Worm (Caenorhabditis elegans) whole organism, dauer: ENCODE results near the gene C16D2.1.

ENCODE experiments used
- unc-62 ChIP-seq: sonication (generic microtip); optimal IDR thresholded peaks from 2 replicates; lab custom pipeline; 2017; ENCODE audit warnings: missing biosample characterization, missing genetic modification reagents, missing genetic modification characterization

C16D2.1 gene

ce11 chrII:9148079-9148478 lies 16.6 kb downstream of the C16D2.1 start:
- TF ChIP-seq unc-62, result no peak

DNA sequence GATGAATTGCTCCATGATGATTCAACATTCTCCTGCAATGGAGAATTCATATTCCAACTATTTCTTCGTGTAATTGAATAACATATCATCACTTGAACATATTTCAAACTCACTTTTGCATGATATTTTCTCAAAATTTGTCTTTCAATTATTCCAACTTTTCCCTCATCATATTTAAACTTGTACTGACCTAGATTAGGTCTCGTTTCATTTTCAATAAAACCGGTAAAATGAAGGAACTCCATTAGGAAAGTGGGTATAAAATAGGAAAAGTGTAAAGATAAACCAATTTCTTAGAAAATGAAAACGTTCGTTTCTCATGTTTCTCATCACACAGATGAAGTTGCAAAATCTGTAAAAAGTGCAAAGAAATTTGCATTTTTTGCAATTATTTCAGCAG lies 20.8 kb downstream of the C16D2.1 start, which contains the start of gene col-78:
Gene col-78 (plus strand): TSS at position 301 of the 400 bp plus-strand sequence.
- no peak for TF ChIP-seq unc-62

- no peak for TF ChIP-seq unc-62
Measured at ce11 chrII:9154339-9154738, 22.9 kb downstream of the C16D2.1 start.

ce11 chrII:9156277-9156676 lies 24.8 kb downstream of the C16D2.1 start:
- TF ChIP-seq unc-62, result no peak

DNA sequence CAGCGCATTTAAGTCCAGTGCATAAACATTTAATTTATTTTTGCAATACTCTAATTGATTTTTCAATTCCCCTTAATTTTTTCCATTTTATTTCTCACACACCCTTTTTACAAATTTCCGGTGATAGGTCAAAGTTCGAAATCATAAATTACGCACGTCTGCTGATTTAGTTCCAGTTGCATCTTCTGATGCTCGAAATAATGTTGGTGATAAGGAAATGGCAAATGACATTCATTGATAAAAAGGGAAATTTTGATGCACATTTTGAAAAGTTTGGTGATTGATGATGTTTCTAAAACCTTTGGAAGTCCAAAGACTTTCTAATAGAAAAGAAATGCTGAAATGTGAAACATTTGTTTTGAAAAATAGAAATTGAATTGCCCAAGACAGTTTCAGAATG lies 25.7 kb downstream of the C16D2.1 start:
- no peak for TF ChIP-seq unc-62

DNA sequence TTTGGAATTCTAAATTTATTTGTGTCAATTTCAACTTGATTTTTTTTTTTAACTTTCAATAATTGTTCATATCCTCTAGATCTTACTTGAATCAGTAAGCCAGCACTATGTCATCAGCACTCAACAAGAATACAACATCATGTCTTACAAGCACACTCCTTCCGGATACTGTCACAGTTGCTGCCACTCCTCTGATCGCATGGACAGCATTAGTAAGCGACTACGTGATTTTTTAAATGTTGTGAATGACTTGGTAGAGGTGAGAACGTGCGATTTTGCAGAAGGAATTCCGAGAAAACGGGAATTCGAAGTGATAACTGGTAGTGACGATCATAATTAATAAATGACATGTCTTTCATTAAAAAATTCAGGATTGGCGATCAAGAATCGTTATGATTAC lies 26.6 kb downstream of the C16D2.1 start, which contains the start of gene oac-54:
Gene oac-54 (plus strand): TSS at position 83 of the 400 bp plus-strand sequence.
- no peak for TF ChIP-seq unc-62

DNA sequence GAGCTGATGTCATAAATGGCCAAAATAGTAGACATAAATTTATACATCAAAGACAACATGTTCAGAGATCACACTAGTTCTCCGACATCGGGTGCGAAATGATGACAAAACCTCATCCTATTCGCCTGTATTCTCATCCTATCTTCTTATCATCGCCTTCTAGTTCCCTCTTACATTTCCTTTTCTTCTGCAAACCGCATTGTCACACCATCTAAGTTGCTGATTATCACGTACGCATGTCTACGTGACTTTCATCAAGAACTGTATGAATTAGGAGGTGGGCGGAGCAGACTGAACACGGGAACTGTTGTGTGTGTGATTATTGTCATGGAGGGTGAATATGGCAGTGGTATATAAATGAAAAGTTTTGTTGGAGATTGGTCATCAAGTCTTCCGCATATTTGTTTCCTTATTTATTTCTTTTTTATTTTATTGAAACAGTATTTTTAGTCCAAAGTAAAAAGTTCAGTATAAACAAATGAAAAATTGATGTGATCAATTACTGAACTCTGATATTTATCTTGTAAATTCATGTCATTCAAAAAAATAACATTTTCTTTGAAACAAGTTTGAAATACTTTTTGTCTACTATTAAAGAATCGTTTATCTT lies 28.8 kb downstream of the C16D2.1 start:
- no peak for TF ChIP-seq unc-62

ce11 chrII:9161023-9161422 lies 29.6 kb downstream of the C16D2.1 start, which contains the start of gene rhy-1:
rhy-1 (plus strand) TSS chrII:9161379.
- TF ChIP-seq unc-62, result no peak

DNA sequence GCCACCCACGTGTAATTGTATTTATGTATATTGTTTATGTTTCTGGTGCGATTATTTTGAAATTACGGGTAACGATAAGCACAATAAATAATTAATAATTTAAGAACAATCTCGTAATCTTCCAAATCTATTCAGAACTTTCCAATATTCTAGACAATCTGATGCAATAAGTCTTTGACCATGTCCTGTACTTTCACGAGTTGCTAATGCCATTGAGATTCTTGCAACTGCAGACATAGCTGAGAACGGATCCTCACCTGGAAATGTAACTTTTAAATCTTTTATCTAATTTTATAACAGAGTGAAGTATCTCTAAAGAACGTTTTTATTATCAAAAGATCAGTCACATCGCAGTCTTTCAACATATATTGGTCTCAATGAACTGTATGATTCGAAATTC lies 31.9 kb downstream of the C16D2.1 start:
- no peak for TF ChIP-seq unc-62

DNA sequence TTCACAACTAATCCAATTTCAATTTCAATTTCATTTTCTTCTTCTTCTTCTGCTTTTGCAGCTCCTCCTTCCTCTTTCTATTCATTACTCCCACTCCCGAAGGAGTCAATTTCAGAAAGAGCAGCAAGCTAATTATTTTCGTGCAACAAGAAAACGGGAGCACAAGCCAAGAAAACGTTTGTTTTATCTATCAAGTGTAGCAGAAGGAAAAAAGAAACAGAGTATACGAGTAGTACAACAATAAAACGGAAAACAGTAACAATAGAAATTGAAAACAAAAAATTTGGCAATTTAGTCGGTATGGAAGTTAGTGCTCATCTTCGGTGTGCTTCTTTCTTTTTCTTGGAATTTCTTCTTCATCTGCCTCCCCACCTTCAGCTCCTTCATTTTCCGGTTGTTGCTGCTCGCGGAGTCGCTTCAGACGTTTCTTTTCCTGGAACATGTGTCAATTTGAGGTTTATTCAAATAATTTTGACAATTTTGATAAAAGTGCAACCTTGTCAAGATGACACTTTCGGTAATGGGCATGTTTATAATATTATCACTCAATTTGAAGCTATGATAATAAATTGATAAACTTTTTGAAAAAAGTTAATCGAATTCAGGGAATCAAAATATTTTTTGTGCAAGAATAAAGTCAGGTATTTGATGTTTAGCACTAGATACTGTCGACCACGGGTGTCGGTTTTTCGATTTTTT lies 34.4 kb downstream of the C16D2.1 start, which contains the start of gene W07A12.8:
Gene W07A12.8 (minus strand): TSS at position 51 of the 699 bp plus-strand sequence.
- TF ChIP-seq unc-62, result no peak

- TF ChIP-seq unc-62, result no peak
Measured at ce11 chrII:9167730-9168129, 36.3 kb downstream of the C16D2.1 start, which contains the start of gene T23G7.3. T23G7.3 (minus strand) TSS chrII:9167830.

DNA sequence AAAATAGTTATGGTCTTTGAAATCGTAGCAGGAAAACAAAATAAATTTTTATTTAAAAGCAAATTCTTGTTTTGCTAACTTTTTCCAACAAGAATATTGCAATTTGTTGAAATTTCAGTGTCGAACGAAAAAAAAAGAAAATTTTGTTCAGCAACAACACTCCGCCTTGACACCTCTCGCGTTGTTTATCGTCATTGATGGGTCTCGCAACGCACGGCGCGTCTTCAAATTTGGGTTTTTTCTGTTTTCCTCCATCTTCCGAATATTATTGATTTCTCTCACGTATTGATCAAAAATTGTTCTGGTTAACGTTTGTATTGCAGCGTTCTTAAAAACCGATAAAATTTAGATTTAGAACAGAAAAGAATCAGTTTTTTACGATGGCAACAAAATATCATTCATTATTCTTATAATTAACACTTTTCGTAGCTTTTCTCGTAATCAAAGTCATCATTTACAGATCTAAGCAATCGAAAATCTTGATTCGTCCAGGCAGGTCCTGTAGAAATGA lies 38.0 kb downstream of the C16D2.1 start, which contains the start of gene dpl-1:
Gene dpl-1 (plus strand): TSS at position 461 of the 511 bp plus-strand sequence.
- TF ChIP-seq unc-62, result no peak

- no peak for TF ChIP-seq unc-62
Measured at ce11 chrII:9170048-9170447, 38.6 kb downstream of the C16D2.1 start.

ce11 chrII:9170851-9171250 lies 39.4 kb downstream of the C16D2.1 start:
- TF ChIP-seq unc-62, result no peak

ce11 chrII:9171466-9172187 lies 40.2 kb downstream of the C16D2.1 start:
- TF ChIP-seq unc-62, result no peak

- no peak for TF ChIP-seq unc-62
Measured at ce11 chrII:9172849-9173248, 41.4 kb downstream of the C16D2.1 start, which contains the start of gene T23G7.2. T23G7.2 (minus strand) TSS chrII:9172949.

DNA sequence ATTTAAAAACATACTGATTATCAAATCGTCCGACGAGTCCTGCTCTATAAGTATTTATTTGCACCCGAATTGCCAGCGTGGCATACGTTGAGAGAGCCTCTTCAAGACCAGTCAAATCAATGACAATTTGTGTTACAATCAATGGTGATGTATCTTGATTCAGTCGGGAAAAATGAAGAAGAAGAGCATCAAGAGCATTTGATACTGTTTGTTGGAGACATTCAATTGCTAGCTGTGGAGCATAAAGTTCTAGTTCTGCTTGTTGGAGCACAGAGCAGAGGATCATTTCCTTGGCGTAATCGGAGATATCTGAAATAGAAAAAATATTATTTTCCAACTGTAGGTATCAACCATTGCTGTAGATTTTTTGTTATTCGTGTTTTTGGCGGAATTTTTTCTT lies 42.0 kb downstream of the C16D2.1 start:
- TF ChIP-seq unc-62, result no peak
